Fruit fly (Drosophila melanogaster) whole organism, adult: Measurements from ENCODE around the gene CG33965.

ENCODE experiments used
- CG33017 ChIP-seq: fragments of 200-800 bp; sonication (Bioruptor generic); optimal IDR thresholded peaks from 2 replicates; lab custom pipeline; 2018; ENCODE audit warnings: missing biosample characterization, mild to moderate bottlenecking, missing genetic modification characterization, moderate library complexity
- Clk ChIP-seq: fragments of 200-800 bp; sonication (Bioruptor generic); optimal IDR thresholded peaks from 2 replicates; lab custom pipeline; 2017; ENCODE audit warnings: missing biosample characterization, missing genetic modification characterization
- Crg-1 ChIP-seq: fragments of 200-800 bp; sonication (Bioruptor generic); optimal IDR thresholded peaks from 2 replicates; lab custom pipeline; 2016; ENCODE audit warnings: missing biosample characterization, missing genetic modification characterization
- Hr96 ChIP-seq: fragments of 200-800 bp; sonication (Bioruptor generic); optimal IDR thresholded peaks from 2 replicates; lab custom pipeline; 2016; ENCODE audit warnings: missing biosample characterization, missing genetic modification characterization
- Mnt ChIP-seq: fragments of 200-800 bp; sonication (Bioruptor generic); optimal IDR thresholded peaks from 2 replicates; lab custom pipeline; 2016; ENCODE audit warnings: missing biosample characterization, mild to moderate bottlenecking, missing genetic modification characterization
- bab1 ChIP-seq: fragments of 200-800 bp; sonication (Bioruptor generic); optimal IDR thresholded peaks from 3 replicates; lab custom pipeline; 2019; ENCODE audit warnings: missing biosample characterization, mild to moderate bottlenecking, missing genetic modification characterization, moderate library complexity
- cic ChIP-seq: fragments of 200-800 bp; sonication (Bioruptor generic); optimal IDR thresholded peaks from 2 replicates; lab custom pipeline; 2017; ENCODE audit warnings: missing biosample characterization, mild to moderate bottlenecking, missing genetic modification characterization, moderate library complexity
- cnc ChIP-seq, 2 experiments: fragments of >200 bp; optimal IDR thresholded peaks; 2 replicates each; lab custom pipeline; 2017
- kay ChIP-seq: fragments of 200-800 bp; sonication (Bioruptor generic); peaks from one replicate; lab custom pipeline; 2016; ENCODE audit warnings: missing biosample characterization, missing genetic modification characterization, borderline replicate concordance

DNA sequence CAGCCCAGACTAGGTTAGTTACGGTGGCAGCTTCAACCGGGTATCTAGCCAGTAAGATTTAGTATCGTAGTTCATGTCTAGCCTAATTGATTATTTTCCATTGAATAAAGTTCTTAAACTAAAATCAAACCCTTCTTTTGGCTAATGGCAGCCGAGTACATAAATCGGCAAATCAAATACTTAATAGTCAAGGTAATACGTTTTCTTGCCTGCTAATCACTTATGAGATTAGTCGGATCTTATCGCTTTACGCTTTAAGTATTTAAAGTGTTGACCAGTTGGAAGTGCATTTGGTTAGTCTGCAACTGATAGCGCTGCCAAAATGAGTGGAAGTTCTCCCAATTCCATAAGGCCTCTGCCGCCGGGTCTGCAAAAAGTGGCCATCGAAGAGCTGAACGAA, at the start of gene CG33965:
- no peak for TF ChIP-seq bab1 (GFP tag; lab: Kevin White, UChicago)
- no peak for TF ChIP-seq Crg-1 (GFP tag; lab: Kevin White, UChicago)
- no peak for TF ChIP-seq cnc (optimal IDR thresholded peaks at IDR 0.05; lab: Kevin White, UChicago)
- TF ChIP-seq CG33017 (tag; lab: Kevin White, UChicago) = no peak
- TF ChIP-seq kay = no peak
- TF ChIP-seq Mnt (GFP tag; lab: Kevin White, UChicago) = no peak
- TF ChIP-seq Clk (GFP tag; lab: Kevin White, UChicago) = no peak
- no peak for TF ChIP-seq cic (GFP tag; lab: Kevin White, UChicago)
- no peak for TF ChIP-seq Hr96 (GFP tag; lab: Kevin White, UChicago)
